Worm (Caenorhabditis elegans): ENCODE measurements around the gene Y67D2.2.

Gene Y67D2.2

DNA sequence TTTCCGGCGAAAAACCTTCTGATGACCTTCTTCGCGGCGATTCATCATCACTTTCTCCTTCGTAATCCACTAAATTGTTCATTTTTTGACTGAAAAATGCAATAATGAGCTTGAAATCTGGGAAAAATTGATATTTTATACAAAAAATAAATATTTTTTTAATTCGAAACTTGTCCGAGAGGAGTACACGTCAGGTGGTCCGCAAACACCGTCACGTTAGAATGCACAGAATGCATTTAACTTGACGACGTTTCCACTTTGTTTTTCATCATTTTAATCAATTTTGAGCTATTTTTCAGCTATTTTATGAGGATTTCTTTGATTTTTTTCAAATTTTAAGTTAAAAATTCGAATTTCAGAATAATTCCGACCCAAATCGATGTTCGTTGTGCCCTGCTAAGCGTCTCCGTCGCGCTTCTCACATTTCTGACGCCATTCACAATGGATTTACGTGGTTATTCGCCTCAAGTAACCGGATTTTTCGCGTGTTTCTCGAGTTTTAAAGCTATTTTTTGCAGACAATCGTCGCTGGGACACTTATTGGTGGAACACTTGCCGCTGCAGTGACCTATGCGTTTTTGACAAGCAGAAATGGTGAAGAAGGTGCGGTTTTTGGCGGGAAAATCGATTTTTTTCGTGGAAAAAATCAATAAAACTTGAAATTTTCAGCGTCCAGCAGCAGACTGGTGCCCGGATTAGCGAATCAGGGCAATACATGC, at the start of gene Y67D2.2, which contains the start of gene eelo-1 (continued):
- peak; percentile 98 for TF ChIP-seq F16B12.6 (tag; optimal IDR thresholded peaks at IDR 0.05)
- TF ChIP-seq sup-37 (GFP tag; optimal IDR thresholded peaks at IDR 0.05): peak; percentile 38
- peak; percentile 57 for TF ChIP-seq isw-1 (GFP tag; IDR thresholded peaks at IDR 0.05)
- no peak for TF ChIP-seq jun-1 (tag; optimal IDR thresholded peaks at IDR 0.05)

DNA sequence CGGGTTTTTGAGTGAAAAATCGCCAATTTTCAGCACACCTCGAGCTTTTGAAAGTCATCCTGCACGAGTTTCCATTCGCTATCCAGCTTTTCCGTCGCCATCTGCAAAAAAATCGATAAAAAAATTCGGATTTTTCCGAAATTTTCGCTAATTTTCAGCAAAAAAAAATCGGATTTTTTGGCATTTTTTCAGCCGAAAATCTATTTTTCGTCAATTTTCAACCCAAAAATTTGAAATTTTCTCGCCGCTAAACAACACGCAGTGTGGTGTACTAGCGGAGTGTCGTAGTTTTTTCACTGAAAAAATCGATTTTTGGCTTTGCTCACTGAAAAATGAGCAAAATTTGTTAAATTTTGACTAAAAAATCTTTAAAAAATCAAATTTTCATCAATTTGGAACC, 40.7 kb upstream of the Y67D2.2 start, which contains the start of gene tmem-120:
Gene tmem-120 (minus strand): TSS at position 101 of the 400 bp plus-strand sequence.
- TF ChIP-seq ceh-88 (GFP tag; IDR thresholded peaks at IDR 0.05): no peak
- TF ChIP-seq efl-1 (optimal IDR thresholded peaks at IDR 0.05): no peak
- TF ChIP-seq efl-1 (GFP tag; optimal IDR thresholded peaks at IDR 0.05 in 1 of 2): no peak
- no peak for TF ChIP-seq lin-13 (GFP tag; optimal IDR thresholded peaks at IDR 0.05)
- TF ChIP-seq lsy-2 (tag; optimal IDR thresholded peaks at IDR 0.05): no peak
- no peak for TF ChIP-seq grh-1 (GFP tag; IDR thresholded peaks at IDR 0.05)
- no peak for TF ChIP-seq mef-2 (tag; optimal IDR thresholded peaks at IDR 0.05)
- TF ChIP-seq fkh-4 (tag; optimal IDR thresholded peaks at IDR 0.05; ENCODE audit: borderline replicate concordance): no peak
- no peak for TF ChIP-seq ets-5 (GFP tag; IDR thresholded peaks at IDR 0.05)
- TF ChIP-seq pqm-1 (tag; optimal IDR thresholded peaks at IDR 0.05): no peak
- TF ChIP-seq C16A3.4 (tag; optimal IDR thresholded peaks at IDR 0.05): no peak

DNA sequence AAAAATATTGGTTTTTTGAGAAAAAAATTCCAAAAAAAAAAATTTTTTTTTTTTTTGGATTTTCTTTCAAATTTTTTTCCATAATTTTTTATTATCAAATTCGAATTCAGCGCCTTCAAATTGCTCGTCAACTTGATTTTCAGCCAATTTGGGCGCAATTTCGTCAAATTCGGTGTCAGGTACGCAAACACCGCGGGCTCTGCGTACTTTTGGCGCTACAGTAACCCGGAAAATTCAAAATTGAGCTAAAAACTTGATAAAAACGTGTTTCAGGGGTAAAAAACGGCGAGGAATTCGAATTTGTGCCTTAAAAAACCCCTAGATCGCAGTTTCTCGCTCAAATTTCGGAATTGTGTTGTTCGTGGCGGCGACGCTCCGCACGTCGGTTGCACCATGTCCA, 38.7 kb upstream of the Y67D2.2 start:
- TF ChIP-seq lin-13 (GFP tag; optimal IDR thresholded peaks at IDR 0.05): peak; percentile 45
- TF ChIP-seq nhr-85 (tag): no peak
- peak; percentile 27 to 75 for TF ChIP-seq lsy-2 (tag; optimal IDR thresholded peaks at IDR 0.05)

DNA sequence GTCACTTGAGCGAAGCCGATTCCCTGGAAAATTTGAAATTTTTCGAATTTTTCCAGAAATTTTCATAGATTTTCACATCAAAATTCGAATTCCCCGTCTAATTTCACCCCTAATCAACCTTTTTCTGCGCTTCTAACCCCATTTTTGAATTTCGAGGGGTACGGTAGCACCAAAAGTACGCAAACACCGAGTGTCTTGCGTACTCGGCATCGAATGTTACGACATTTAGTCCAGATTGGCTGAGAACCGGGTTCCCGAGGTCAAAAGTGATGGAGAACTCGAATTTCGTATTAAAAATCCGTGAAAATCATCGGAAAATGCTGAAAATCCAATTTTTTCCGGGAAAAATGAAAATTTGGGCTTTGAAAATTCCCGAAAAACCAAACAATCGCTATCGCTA, 30.2 kb upstream of the Y67D2.2 start:
- no peak for TF ChIP-seq egl-13 (tag; optimal IDR thresholded peaks at IDR 0.05)
- TF ChIP-seq efl-1 (optimal IDR thresholded peaks at IDR 0.05): no peak
- TF ChIP-seq efl-1 (GFP tag; optimal IDR thresholded peaks at IDR 0.05 in 1 of 2): peak in 1 of 2 experiments; percentile 67
- TF ChIP-seq fkh-8 (tag; optimal IDR thresholded peaks at IDR 0.05): no peak
- no peak for TF ChIP-seq hlh-4 (tag; optimal IDR thresholded peaks at IDR 0.05)
- TF ChIP-seq zag-1 (tag; optimal IDR thresholded peaks at IDR 0.05): no peak

DNA sequence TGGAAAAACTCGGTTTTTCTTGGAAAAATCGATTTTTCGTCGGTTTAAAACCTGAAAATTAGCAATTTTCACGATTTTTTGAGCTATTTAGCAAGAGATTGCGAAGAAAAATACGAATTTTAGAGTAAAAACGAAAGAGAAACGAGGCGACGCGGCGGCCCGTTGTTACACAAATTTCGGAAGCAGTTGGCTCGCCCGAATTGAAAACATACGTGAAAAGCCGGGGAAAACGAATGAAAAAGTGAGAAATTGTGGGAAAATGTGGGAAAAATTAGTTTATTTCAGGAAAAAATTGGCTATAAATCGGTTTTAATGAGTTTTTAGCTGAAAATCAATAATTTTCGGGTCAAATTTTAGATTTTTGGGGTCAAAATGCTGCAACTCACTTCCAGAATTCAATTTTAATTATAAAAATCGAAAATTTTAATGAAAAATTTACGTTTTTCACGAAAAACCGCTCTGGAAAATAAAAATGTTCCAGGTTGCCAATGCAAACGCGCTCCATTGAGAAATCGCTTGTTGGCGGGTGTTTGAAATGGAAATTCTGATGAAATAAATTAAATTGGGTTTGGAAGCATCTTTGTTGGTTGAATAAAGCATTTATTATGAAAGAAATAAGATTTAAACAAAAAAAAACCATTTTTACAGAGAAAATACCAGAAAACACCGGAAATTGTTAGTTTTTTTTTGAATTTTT, 25.7 kb upstream of the Y67D2.2 start, which contains the start of gene snf-6:
Gene snf-6 (minus strand): TSS at position 51 of the 697 bp plus-strand sequence.
- TF ChIP-seq snu-23 (GFP tag; optimal IDR thresholded peaks at IDR 0.05): peak; percentile 33
- no peak for TF ChIP-seq unc-98 (GFP tag; IDR thresholded peaks at IDR 0.05)
- TF ChIP-seq aha-1 (tag; optimal IDR thresholded peaks at IDR 0.05): no peak
- no peak for TF ChIP-seq hlh-4 (tag; optimal IDR thresholded peaks at IDR 0.05)
- no peak for TF ChIP-seq pag-3 (tag; optimal IDR thresholded peaks at IDR 0.05; ENCODE audit: borderline replicate concordance, insufficient read depth)
- TF ChIP-seq lin-14 (GFP tag; optimal IDR thresholded peaks at IDR 0.05): no peak
- TF ChIP-seq nhr-11 (tag; optimal IDR thresholded peaks at IDR 0.05): no peak
- TF ChIP-seq dpl-1 (GFP tag; optimal IDR thresholded peaks at IDR 0.05): peak; percentile 84 to 93 (median 91)
- TF ChIP-seq lin-35 (GFP tag; optimal IDR thresholded peaks at IDR 0.05): peak; percentile 91 to 97
- peak; percentile 51 to 64 for TF ChIP-seq lsy-2 (tag; optimal IDR thresholded peaks at IDR 0.05)
- no peak for TF ChIP-seq C04F5.9 (tag; optimal IDR thresholded peaks at IDR 0.05)
- no peak for TF ChIP-seq nhr-76 (tag; optimal IDR thresholded peaks at IDR 0.05)
- no peak for TF ChIP-seq nhr-19 (GFP tag; conservative IDR thresholded peaks at IDR 0.05)
- TF ChIP-seq sox-4 (tag; optimal IDR thresholded peaks at IDR 0.05): no peak
- no peak for TF ChIP-seq nhr-84 (tag; optimal IDR thresholded peaks at IDR 0.05)
- TF ChIP-seq nhr-77 (tag; optimal IDR thresholded peaks at IDR 0.05): no peak
- TF ChIP-seq swsn-7 (tag; optimal IDR thresholded peaks at IDR 0.05): peak; percentile 28
- TF ChIP-seq sup-37 (GFP tag; optimal IDR thresholded peaks at IDR 0.05): no peak
- TF ChIP-seq mdl-1 (tag; optimal IDR thresholded peaks at IDR 0.05): no peak
- TF ChIP-seq ceh-88 (GFP tag; IDR thresholded peaks at IDR 0.05): no peak
- no peak for TF ChIP-seq zag-1 (tag; optimal IDR thresholded peaks at IDR 0.05)
- TF ChIP-seq ets-5 (GFP tag; IDR thresholded peaks at IDR 0.05): no peak
- no peak for TF ChIP-seq Y116A8C.19 (tag; optimal IDR thresholded peaks at IDR 0.05; ENCODE audit: borderline replicate concordance)
- TF ChIP-seq nhr-85 (tag): peak; percentile 75
- no peak for TF ChIP-seq unc-62 (GFP tag; optimal IDR thresholded peaks at IDR 0.05)
- TF ChIP-seq snpc-4 (tag; optimal IDR thresholded peaks at IDR 0.05): no peak
- no peak for TF ChIP-seq jun-1 (tag; optimal IDR thresholded peaks at IDR 0.05)
- TF ChIP-seq ceh-63 (GFP tag; optimal IDR thresholded peaks at IDR 0.05): no peak
- TF ChIP-seq unc-130 (tag; optimal IDR thresholded peaks at IDR 0.05): no peak
- TF ChIP-seq zip-4 (GFP tag; optimal IDR thresholded peaks at IDR 0.05): peak; percentile 34
